Worm (Caenorhabditis elegans) whole organism, L3 larva: ENCODE results near the gene adbp-1.

Experiments used
- ceh-9 ChIP-seq: sonication (generic microtip); optimal IDR thresholded peaks from 2 replicates; lab custom pipeline; 2018; ENCODE audit warnings: missing biosample characterization, missing genetic modification characterization
- elt-3 ChIP-seq, 3 experiments: fragments of 150-350 bp in 1 of 3; sonication (generic microtip) in 2 of 3; optimal IDR thresholded peaks; 2 replicates in 2 of 3; 4 replicates in 1 of 3; lab custom pipeline; 2014 to 2017; ENCODE audit warnings: missing biosample characterization in 3 of 3, missing genetic modification characterization in 3 of 3
- fos-1 ChIP-seq: fragments of 150-350 bp; optimal IDR thresholded peaks from 2 replicates; lab custom pipeline; 2014; ENCODE audit warnings: missing biosample characterization, missing genetic modification characterization
- mdl-1 ChIP-seq: fragments of 150-350 bp; optimal IDR thresholded peaks from 2 replicates; lab custom pipeline; 2014; ENCODE audit warnings: missing biosample characterization, missing genetic modification characterization
- nhr-12 ChIP-seq: fragments of 150-350 bp; optimal IDR thresholded peaks from 2 replicates; lab custom pipeline; 2014; ENCODE audit warnings: missing biosample characterization, missing genetic modification characterization
- nhr-77 ChIP-seq: fragments of 150-350 bp; optimal IDR thresholded peaks from 2 replicates; lab custom pipeline; 2014; ENCODE audit warnings: missing biosample characterization, missing genetic modification characterization
- unc-62 ChIP-seq: fragments of 150-350 bp; sonication (generic microtip); optimal IDR thresholded peaks from 4 replicates; lab custom pipeline; 2014; ENCODE audit warnings: missing biosample characterization, missing genetic modification reagents, missing genetic modification characterization
- ztf-4 ChIP-seq: fragments of 150-350 bp; optimal IDR thresholded peaks from 2 replicates; lab custom pipeline; 2014; ENCODE audit warnings: missing biosample characterization, missing genetic modification characterization

ce11 chrII:11455140-11455539 is 11.2 kb downstream of the adbp-1 start:
- TF ChIP-seq mdl-1 (tag; lab: Kevin White, UChicago) (no peak), nhr-77 (tag; lab: Kevin White, UChicago) (no peak), nhr-12 (no peak), ceh-9 (tag; lab: Kevin White, UChicago) (no peak), elt-3 (tag; optimal IDR thresholded peaks at IDR 0.05; lab: Kevin White, UChicago) (no peak), unc-62 (GFP tag; lab: Kevin White, UChicago) (no peak), ztf-4 (tag; lab: Kevin White, UChicago) (no peak), fos-1 (tag; lab: Kevin White, UChicago) (no peak)
